Worm (Caenorhabditis elegans) whole organism, L3 larva: ENCODE data around the gene tps-1.

ENCODE experiments used
- ZK546.5 ChIP-seq: sonication (generic microtip); optimal IDR thresholded peaks from 2 replicates; lab custom pipeline; 2017; ENCODE audit warnings: missing biosample characterization, missing genetic modification characterization
- aly-2 ChIP-seq: fragments of 150-350 bp; optimal IDR thresholded peaks from 2 replicates; lab custom pipeline; 2014; ENCODE audit warnings: missing biosample characterization, missing genetic modification characterization
- ama-1 ChIP-seq: fragments of 150-350 bp; optimal IDR thresholded peaks from 2 replicates; lab custom pipeline; 2018
- ceh-16 ChIP-seq: sonication (generic microtip); optimal IDR thresholded peaks from 2 replicates; lab custom pipeline; 2017; ENCODE audit warnings: missing biosample characterization, missing genetic modification characterization
- ceh-82 ChIP-seq: fragments of 150-350 bp; optimal IDR thresholded peaks from 2 replicates; lab custom pipeline; 2014; ENCODE audit warnings: missing biosample characterization, missing genetic modification characterization
- egl-27 ChIP-seq: sonication (generic microtip); optimal IDR thresholded peaks from 4 replicates; lab custom pipeline; 2017; ENCODE audit warnings: missing biosample characterization, missing genetic modification reagents, missing genetic modification characterization
- egl-5 ChIP-seq: fragments of 150-350 bp; optimal IDR thresholded peaks from 2 replicates; lab custom pipeline; 2017; ENCODE audit warnings: missing biosample characterization, missing genetic modification reagents, missing genetic modification characterization, inconsistent platforms
- elt-1 ChIP-seq: fragments of 150-350 bp; optimal IDR thresholded peaks from 2 replicates; lab custom pipeline; 2014; ENCODE audit warnings: missing biosample characterization, missing genetic modification characterization
- elt-2 ChIP-seq: sonication (generic microtip); optimal IDR thresholded peaks from 2 replicates; lab custom pipeline; 2016; ENCODE audit warnings: missing genetic modification reagents, mild to moderate bottlenecking, missing genetic modification characterization, missing compliant biosample characterization
- elt-3 ChIP-seq, 3 experiments: fragments of 150-350 bp in 1 of 3; sonication (generic microtip) in 2 of 3; optimal IDR thresholded peaks; 2 replicates in 2 of 3; 4 replicates in 1 of 3; lab custom pipeline; 2014 to 2017; ENCODE audit warnings: missing biosample characterization in 3 of 3, missing genetic modification characterization in 3 of 3
- eor-1 ChIP-seq, 2 experiments: fragments of 150-350 bp; optimal IDR thresholded peaks; 2 replicates each; lab custom pipeline; 2014 to 2018; ENCODE audit warnings: missing biosample characterization in 2 of 2, missing genetic modification characterization in 2 of 2
- fkh-10 ChIP-seq: sonication (generic microtip); optimal IDR thresholded peaks from 2 replicates; lab custom pipeline; 2017; ENCODE audit warnings: missing biosample characterization, missing genetic modification reagents, missing genetic modification characterization
- fkh-2 ChIP-seq: fragments of 150-350 bp; optimal IDR thresholded peaks from 2 replicates; lab custom pipeline; 2014; ENCODE audit warnings: missing biosample characterization, missing genetic modification reagents, missing genetic modification characterization
- lin-15B ChIP-seq: fragments of 150-350 bp; optimal IDR thresholded peaks from 2 replicates; lab custom pipeline; 2014; ENCODE audit warnings: missing biosample characterization, missing genetic modification characterization
- nfya-1 ChIP-seq: sonication (generic microtip); optimal IDR thresholded peaks from 2 replicates; lab custom pipeline; 2017; ENCODE audit warnings: missing genetic modification characterization, mild to moderate bottlenecking, missing compliant biosample characterization, antibody characterized with exemption, moderate library complexity; ENCODE audit not compliant: insufficient read depth
- nhr-11 ChIP-seq: fragments of 150-350 bp; optimal IDR thresholded peaks from 2 replicates; lab custom pipeline; 2014; ENCODE audit warnings: missing biosample characterization, missing genetic modification characterization
- nhr-237 ChIP-seq: fragments of 150-350 bp; optimal IDR thresholded peaks from 2 replicates; lab custom pipeline; 2014; ENCODE audit warnings: missing biosample characterization, missing genetic modification characterization
- nhr-25 ChIP-seq: sonication (generic microtip); optimal IDR thresholded peaks from 2 replicates; lab custom pipeline; 2017; ENCODE audit warnings: missing biosample characterization, missing genetic modification characterization
- nhr-28 ChIP-seq: fragments of 150-350 bp; optimal IDR thresholded peaks from 2 replicates; lab custom pipeline; 2014; ENCODE audit warnings: missing biosample characterization, missing genetic modification characterization
- nhr-76 ChIP-seq: fragments of 150-350 bp; sonication (generic microtip); optimal IDR thresholded peaks from 5 replicates; lab custom pipeline; 2014; ENCODE audit warnings: missing biosample characterization, missing genetic modification characterization
- pqm-1 ChIP-seq: fragments of 150-350 bp; optimal IDR thresholded peaks from 2 replicates; lab custom pipeline; 2017; ENCODE audit warnings: missing biosample characterization, missing genetic modification characterization, inconsistent platforms
- unc-39 ChIP-seq: sonication (generic microtip); optimal IDR thresholded peaks from 4 replicates; lab custom pipeline; 2017; ENCODE audit warnings: missing biosample characterization, missing genetic modification characterization
- unc-62 ChIP-seq: fragments of 150-350 bp; sonication (generic microtip); optimal IDR thresholded peaks from 4 replicates; lab custom pipeline; 2014; ENCODE audit warnings: missing biosample characterization, missing genetic modification reagents, missing genetic modification characterization
- zag-1 ChIP-seq: fragments of 150-350 bp; optimal IDR thresholded peaks from 2 replicates; lab custom pipeline; 2014; ENCODE audit warnings: missing biosample characterization, missing genetic modification characterization
- ztf-11 ChIP-seq: fragments of 150-350 bp; optimal IDR thresholded peaks from 2 replicates; lab custom pipeline; 2014; ENCODE audit warnings: missing biosample characterization, missing genetic modification characterization

tps-1 gene

DNA sequence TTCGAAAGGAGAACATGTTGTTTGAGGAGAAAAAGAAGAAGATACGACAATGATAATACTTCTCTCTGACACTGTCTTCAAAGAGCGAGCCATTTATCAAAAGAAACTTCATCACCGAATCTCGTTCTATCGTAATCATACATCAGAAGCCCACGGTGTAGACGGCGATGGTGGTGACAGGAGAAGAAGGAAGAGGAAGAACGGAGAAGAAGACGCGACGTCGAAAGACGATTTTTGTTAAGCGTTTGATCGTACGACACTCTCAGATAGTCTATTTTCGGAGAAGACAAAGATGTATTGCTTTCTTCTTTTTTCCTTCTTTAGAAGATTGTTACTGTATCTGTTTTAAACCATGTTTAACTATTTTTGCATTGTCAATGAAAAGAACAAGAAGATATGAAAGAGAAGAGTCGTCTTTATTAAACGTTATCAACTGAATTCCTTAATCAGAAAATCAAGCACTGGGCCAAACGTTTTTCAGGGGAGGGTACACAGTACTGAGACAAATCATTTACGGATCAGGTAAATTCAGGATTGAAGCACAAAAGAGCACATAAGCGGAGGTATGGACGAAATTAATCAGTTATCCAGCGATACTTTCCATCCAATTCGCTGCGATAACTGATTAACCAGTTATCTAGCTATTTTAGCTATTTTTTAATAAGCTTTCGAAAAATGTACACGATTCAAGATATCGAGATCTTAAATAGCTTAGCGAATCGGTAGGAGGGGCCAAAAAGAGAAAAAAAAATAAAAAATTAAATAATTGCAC, 54.3 kb downstream of the tps-1 start (continued):
- TF ChIP-seq fkh-10 (GFP tag; lab: Kevin White, UChicago) (no peak), elt-1 (no peak), nfya-1 (tag; lab: Kevin White, UChicago) (no peak), nhr-76 (tag; lab: Kevin White, UChicago) (peak; percentile 41), nhr-25 (tag; lab: Kevin White, UChicago) (peak; percentile 87), egl-27 (no peak), nhr-11 (tag; lab: Kevin White, UChicago) (no peak), ZK546.5 (no peak), zag-1 (tag; lab: Kevin White, UChicago) (no peak), ceh-82 (tag; lab: Kevin White, UChicago) (no peak), lin-15B (tag; lab: Kevin White, UChicago) (no peak), egl-5 (tag; lab: Kevin White, UChicago) (no peak), elt-3 (tag; optimal IDR thresholded peaks at IDR 0.05; lab: Kevin White, UChicago) (peak in 2 of 3 experiments; percentile 28 to 58), pqm-1 (tag; lab: Kevin White, UChicago) (no peak), unc-62 (peak; percentile 45), nhr-28 (no peak), elt-2 (tag; lab: Kevin White, UChicago) (no peak), ztf-11 (tag; lab: Kevin White, UChicago) (no peak), eor-1 (tag; optimal IDR thresholded peaks at IDR 0.05; lab: Kevin White, UChicago) (no peak), fkh-2 (no peak), unc-39 (tag; lab: Kevin White, UChicago) (no peak), aly-2 (tag; lab: Kevin White, UChicago) (no peak)

DNA sequence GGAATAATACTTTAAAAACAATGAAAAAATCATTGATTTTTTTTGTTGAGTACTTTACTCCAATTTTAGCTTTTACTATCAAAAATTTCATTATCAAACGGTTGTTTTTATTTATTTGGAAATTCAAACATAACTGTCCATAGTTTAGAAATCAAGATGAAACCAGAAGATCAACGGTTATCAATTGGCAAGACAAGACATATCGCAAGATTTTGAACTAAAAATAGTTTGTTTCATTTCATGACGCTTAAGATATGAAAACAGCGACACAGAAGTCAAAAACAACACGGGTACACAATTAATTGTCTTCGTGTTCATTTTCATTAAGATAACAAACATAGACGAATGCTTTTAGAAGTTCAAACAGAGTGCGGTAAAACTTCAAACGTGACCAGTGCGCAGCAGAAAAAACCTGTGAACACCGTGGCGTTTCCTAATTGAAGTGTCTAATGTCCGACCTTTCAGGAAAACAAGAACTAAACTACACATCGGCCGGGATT, 56.8 kb downstream of the tps-1 start:
- no peak for TF ChIP-seq nhr-237 (tag; lab: Kevin White, UChicago)
- no peak for TF ChIP-seq ceh-16 (tag; lab: Kevin White, UChicago)
- no peak for TF ChIP-seq ama-1 (lab: Kevin White, UChicago)
- TF ChIP-seq nhr-25 (tag; lab: Kevin White, UChicago), result peak; percentile 2
- no peak for TF ChIP-seq zag-1 (tag; lab: Kevin White, UChicago)
